Worm (Caenorhabditis elegans): ENCODE results near the gene Y69A2AR.18.
A peak's percentile ranks its signal among the peaks of the same experiment; 100 is the strongest.
"Not testable (repeated sequence)": the region's sequence is repeated elsewhere in the genome, so short reads cannot be mapped to it uniquely, and the experiment has no call there.

DNA sequence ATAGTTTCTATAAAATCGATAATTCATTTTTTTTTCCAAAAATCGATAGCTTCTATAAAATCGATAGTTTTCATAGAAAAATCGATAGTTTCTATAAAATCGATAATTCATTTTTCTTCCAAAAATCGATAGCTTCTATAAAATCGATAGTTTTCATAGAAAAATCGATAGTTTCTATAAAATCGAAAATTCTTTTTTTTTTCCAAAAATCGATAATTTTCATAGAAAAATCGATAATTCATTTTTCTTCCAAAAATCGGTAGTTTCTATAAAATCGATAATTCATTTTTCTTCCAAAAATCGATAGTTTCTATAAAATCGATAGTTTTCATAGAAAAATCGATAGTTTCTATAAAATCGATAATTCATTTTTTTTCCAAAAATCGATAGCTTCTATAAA is 33.2 kb downstream of the Y69A2AR.18 start:
- not testable (repeated sequence) for TF ChIP-seq ztf-23 (GFP tag; IDR thresholded peaks at IDR 0.05); klf-2 (GFP tag; conservative IDR thresholded peaks at IDR 0.05); flt-1 (GFP tag; IDR thresholded peaks at IDR 0.05); tab-1 (GFP tag; IDR thresholded peaks at IDR 0.05); cog-1 (tag; optimal IDR thresholded peaks at IDR 0.05); med-1 (GFP tag; optimal IDR thresholded peaks at IDR 0.05; ENCODE audit: insufficient read depth); ref-1 (GFP tag; conservative IDR thresholded peaks at IDR 0.05); ztf-29 (GFP tag; IDR thresholded peaks at IDR 0.05)
- TF ChIP-seq T22C8.4 (GFP tag; IDR thresholded peaks at IDR 0.05) = peak; percentile 26; the same call in 1 of the 2 replicates
